Fruit fly (Drosophila melanogaster): ENCODE data around the gene CG13078.

Gene CG13078

DNA sequence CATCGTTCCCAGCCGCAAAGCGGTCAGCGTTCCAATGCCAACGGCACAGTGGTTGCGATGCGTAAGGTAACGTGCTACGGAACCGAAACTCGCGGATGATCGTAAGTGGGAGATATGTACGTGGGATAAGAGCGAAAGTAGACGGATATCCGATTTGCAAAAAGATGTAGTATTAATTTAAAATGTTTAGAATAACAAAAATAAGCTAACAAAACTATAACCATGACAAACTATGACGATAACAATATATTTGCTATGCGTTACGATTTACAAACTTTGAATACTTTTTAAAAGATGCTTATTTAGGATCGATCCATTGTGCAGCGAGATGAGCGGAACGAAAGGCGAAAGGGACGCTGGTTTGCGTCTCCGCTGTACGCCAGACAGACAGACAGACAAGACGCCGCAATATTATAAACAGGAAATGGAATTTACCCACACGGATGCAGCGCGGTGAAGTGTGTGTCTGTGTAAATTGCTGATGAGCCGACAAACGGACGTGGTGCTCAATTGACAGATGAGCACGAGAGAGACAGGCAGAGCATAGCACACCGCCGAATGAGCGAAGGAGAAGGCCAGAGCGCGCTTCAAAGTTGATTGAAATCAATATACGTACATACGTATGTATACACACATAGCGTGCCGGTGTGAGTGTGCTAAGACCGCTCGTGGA is 12.0 kb downstream of the CG13078 start (continued):
- TF ChIP-seq Pdp1 (GFP tag; optimal IDR thresholded peaks at IDR 0.05) (peak; percentile 93 to 98), CG6272 (GFP tag; IDR thresholded peaks at IDR 0.05) (peak; percentile 94), CG12744 (GFP tag; optimal IDR thresholded peaks at IDR 0.05) (peak; percentile 96), CG1603 (tag; optimal IDR thresholded peaks at IDR 0.05) (peak; percentile 94), CG6254 (GFP tag; optimal IDR thresholded peaks at IDR 0.05) (peak; percentile 81), sr (GFP tag; IDR thresholded peaks at IDR 0.05) (0 out of 3 replicates have a peak, but pooled peaks have one; percentile 44), Drgx (GFP tag; IDR thresholded peaks at IDR 0.05) (peak; percentile 95), pfk (GFP tag; optimal IDR thresholded peaks at IDR 0.05) (peak; percentile 100), dpn (GFP tag; optimal IDR thresholded peaks at IDR 0.05) (peak; percentile 97 to 98), emc (GFP tag; optimal IDR thresholded peaks at IDR 0.05) (peak; percentile 96), al (GFP tag; IDR thresholded peaks at IDR 0.05) (peak; percentile 95), CG4360 (GFP tag; IDR thresholded peaks at IDR 0.05) (no peak; the same call in 1 of the 2 replicates), CG14710 (tag; optimal IDR thresholded peaks at IDR 0.05) (peak; percentile 94), Xrp1 (GFP tag; IDR thresholded peaks at IDR 0.05) (peak; percentile 94), Jarid2 (GFP tag; optimal IDR thresholded peaks at IDR 0.05) (peak; percentile 81), CG42726 (GFP tag; IDR thresholded peaks at IDR 0.05; ENCODE audit: partially characterized antibody) (no peak; the same call in 1 of the 2 replicates), Myb (GFP tag; optimal IDR thresholded peaks at IDR 0.05) (peak; percentile 87), CG34224 (GFP tag; IDR thresholded peaks at IDR 0.05; ENCODE audit: partially characterized antibody) (no peak; the same call in 1 of the 3 replicates), CG4404 (GFP tag; IDR thresholded peaks at IDR 0.05) (peak; percentile 95), grn (GFP tag; optimal IDR thresholded peaks at IDR 0.05) (peak; percentile 78), CG6765 (GFP tag; optimal IDR thresholded peaks at IDR 0.05) (peak; percentile 92), Nf-YA (GFP tag; IDR thresholded peaks at IDR 0.05) (peak; percentile 80), B-H2 (GFP tag; optimal IDR thresholded peaks at IDR 0.05) (peak; percentile 72), Lim3 (GFP tag; IDR thresholded peaks at IDR 0.05) (peak; percentile 74; the same call in 1 of the 2 replicates), CG10979 (tag; optimal IDR thresholded peaks at IDR 0.05) (peak; percentile 96), onecut (GFP tag; IDR thresholded peaks at IDR 0.05) (peak; percentile 73), Fer1 (GFP tag; optimal IDR thresholded peaks at IDR 0.05) (peak; percentile 94), zen (tag; optimal IDR thresholded peaks at IDR 0.05) (peak; percentile 82), CG14441 (GFP tag; IDR thresholded peaks at IDR 0.05) (peak; percentile 94), CG7839 (tag; optimal IDR thresholded peaks at IDR 0.05) (peak; percentile 98), Hr3 (GFP tag; optimal IDR thresholded peaks at IDR 0.05) (peak; percentile 97), Trl (optimal IDR thresholded peaks at IDR 0.05) (peak; percentile 84 to 89), Trl (GFP tag; optimal IDR thresholded peaks at IDR 0.05) (peak; percentile 92), bsh (GFP tag; optimal IDR thresholded peaks at IDR 0.05) (peak; percentile 92 to 94), CG31224 (GFP tag; IDR thresholded peaks at IDR 0.05) (peak; percentile 94), Bgb (GFP tag; IDR thresholded peaks at IDR 0.05; ENCODE audit: partially characterized antibody) (no peak; the same call in 1 of the 2 replicates), CG10274 (GFP tag; optimal IDR thresholded peaks at IDR 0.05) (peak; percentile 87), C15 (GFP tag; IDR thresholded peaks at IDR 0.05) (peak; percentile 90), CG7928 (GFP tag; optimal IDR thresholded peaks at IDR 0.05) (peak; percentile 74), CG11093 (GFP tag; IDR thresholded peaks at IDR 0.05) (peak; percentile 94), gem (tag; optimal IDR thresholded peaks at IDR 0.05) (peak; percentile 98), MTF-1 (GFP tag; optimal IDR thresholded peaks at IDR 0.05; ENCODE audit: borderline replicate concordance) (peak; percentile 35), CG11247 (GFP tag; IDR thresholded peaks at IDR 0.05) (peak; percentile 84), pan (optimal IDR thresholded peaks at IDR 0.05) (no peak), pan (GFP tag; optimal IDR thresholded peaks at IDR 0.05 in 1 of 2, IDR thresholded peaks at IDR 0.05 in 1 of 2) (peak in 1 of 2 experiments; percentile 95), prd (optimal IDR thresholded peaks at IDR 0.05) (no peak), prd (GFP tag; IDR thresholded peaks at IDR 0.05) (peak; percentile 96), Asciz (GFP tag; optimal IDR thresholded peaks at IDR 0.05) (peak; percentile 92), MBD-R2 (GFP tag; IDR thresholded peaks at IDR 0.05) (peak; percentile 66)
